Worm (Caenorhabditis elegans) whole organism, early embryonic: Measurements from ENCODE around the gene tbg-1.

Source experiments
- B0310.2 ChIP-seq: sonication (generic microtip); optimal IDR thresholded peaks from 2 replicates; lab custom pipeline; 2016; ENCODE audit warnings: mild to moderate bottlenecking, missing genetic modification characterization, missing compliant biosample characterization
- F13C5.2 ChIP-seq: sonication (generic microtip); optimal IDR thresholded peaks from 2 replicates; lab custom pipeline; 2017; ENCODE audit warnings: mild to moderate bottlenecking, missing genetic modification characterization, inconsistent platforms, missing compliant biosample characterization
- aly-1 ChIP-seq: sonication (generic microtip); optimal IDR thresholded peaks from 2 replicates; lab custom pipeline; 2016; ENCODE audit warnings: missing genetic modification characterization, missing compliant biosample characterization
- ama-1 ChIP-seq: fragments of 150-350 bp; optimal IDR thresholded peaks from 2 replicates; lab custom pipeline; 2014
- ceh-13 ChIP-seq: fragments of 200-800 bp; sonication (Bioruptor generic); optimal IDR thresholded peaks from 2 replicates; lab custom pipeline; 2018; ENCODE audit warnings: mild to moderate bottlenecking, missing genetic modification characterization, missing compliant biosample characterization
- ceh-36 ChIP-seq: sonication (generic microtip); optimal IDR thresholded peaks from 2 replicates; lab custom pipeline; 2016; ENCODE audit warnings: missing genetic modification characterization, inconsistent platforms, missing compliant biosample characterization
- ets-7 ChIP-seq: sonication (generic microtip); optimal IDR thresholded peaks from 2 replicates; lab custom pipeline; 2016; ENCODE audit warnings: missing genotype, missing genetic modification characterization, missing compliant biosample characterization
- flt-1 ChIP-seq: fragments of 200-800 bp; sonication (Bioruptor generic); IDR thresholded peaks from 2 replicates; pipeline ENCODE4 v1.3.6; 2022; ENCODE audit warnings: missing genetic modification characterization, missing compliant biosample characterization
- hmbx-1 ChIP-seq: sonication (generic microtip); optimal IDR thresholded peaks from 2 replicates; lab custom pipeline; 2016; ENCODE audit warnings: mild to moderate bottlenecking, missing genetic modification characterization, missing compliant biosample characterization
- hmg-4 ChIP-seq: fragments of 200-800 bp; sonication (Bioruptor generic); optimal IDR thresholded peaks from 2 replicates; lab custom pipeline; 2018; ENCODE audit warnings: mild to moderate bottlenecking, missing genetic modification characterization, missing compliant biosample characterization
- hnd-1 ChIP-seq: sonication (generic microtip); optimal IDR thresholded peaks from 2 replicates; lab custom pipeline; 2016; ENCODE audit warnings: missing genetic modification characterization, missing compliant biosample characterization
- pes-1 ChIP-seq: fragments of 200-800 bp; sonication (Bioruptor generic); IDR thresholded peaks from 2 replicates; pipeline ENCODE4 v1.3.6; 2022; ENCODE audit warnings: missing genetic modification reagents, missing genetic modification characterization, missing compliant biosample characterization
- scrt-1 ChIP-seq: fragments of 200-800 bp; sonication (Bioruptor generic); IDR thresholded peaks from 2 replicates; pipeline ENCODE4 v1.3.6; 2022; ENCODE audit warnings: missing genetic modification characterization, missing compliant biosample characterization
- sea-1 ChIP-seq: fragments of 200-800 bp; sonication (Bioruptor generic); conservative IDR thresholded peaks from 2 replicates; pipeline ENCODE4 v1.3.6; 2022; ENCODE audit warnings: missing genetic modification characterization, missing compliant biosample characterization
- tbx-11 ChIP-seq: fragments of 200-800 bp; sonication (Bioruptor generic); IDR thresholded peaks from 2 replicates; pipeline ENCODE4 v1.3.6; 2022; ENCODE audit warnings: missing genetic modification characterization, missing compliant biosample characterization
- tbx-37 ChIP-seq: fragments of 200-800 bp; sonication (Bioruptor generic); conservative IDR thresholded peaks from 2 replicates; pipeline ENCODE4 v1.3.6; 2022; ENCODE audit warnings: missing genetic modification reagents, missing genetic modification characterization, missing compliant biosample characterization
- tra-4 ChIP-seq: sonication (generic microtip); optimal IDR thresholded peaks from 2 replicates; lab custom pipeline; 2017; ENCODE audit warnings: missing genetic modification characterization, missing compliant biosample characterization

Gene tbg-1

ce11 chrIII:9646440-9647021 is 17.6 kb upstream of the tbg-1 start:
- no peak for TF ChIP-seq ceh-36 (tag; lab: Kevin White, UChicago)
- no peak for TF ChIP-seq sea-1 (GFP tag; lab: Robert Waterston, UW)
- no peak for TF ChIP-seq tra-4
- TF ChIP-seq tbx-11, result no peak
- TF ChIP-seq pes-1 (GFP tag; lab: Robert Waterston, UW), result no peak
- no peak for TF ChIP-seq ets-7 (tag; lab: Kevin White, UChicago)
- no peak for TF ChIP-seq flt-1 (GFP tag; lab: Robert Waterston, UW)

- TF ChIP-seq flt-1 (GFP tag; lab: Robert Waterston, UW), result no peak
- no peak for TF ChIP-seq sea-1 (GFP tag; lab: Robert Waterston, UW)
- TF ChIP-seq ama-1 (lab: Kevin White, UChicago), result no peak
- no peak for TF ChIP-seq ceh-36 (tag; lab: Kevin White, UChicago)
- TF ChIP-seq hmbx-1, result no peak
- no peak for TF ChIP-seq ceh-13 (GFP tag; lab: Kevin White, UChicago)
- TF ChIP-seq ets-7 (tag; lab: Kevin White, UChicago), result no peak
- TF ChIP-seq pes-1 (GFP tag; lab: Robert Waterston, UW), result no peak
- no peak for TF ChIP-seq aly-1 (tag; lab: Kevin White, UChicago)
- TF ChIP-seq tbx-37 (GFP tag; lab: Robert Waterston, UW), result no peak
- TF ChIP-seq tbx-11, result no peak
- no peak for TF ChIP-seq F13C5.2 (tag; lab: Kevin White, UChicago)
- TF ChIP-seq scrt-1 (GFP tag; lab: Robert Waterston, UW), result no peak
- no peak for TF ChIP-seq hnd-1 (tag; lab: Kevin White, UChicago)
- no peak for TF ChIP-seq B0310.2
- TF ChIP-seq hmg-4, result no peak
- no peak for TF ChIP-seq tra-4
Measured at ce11 chrIII:9645099-9645498, 16.1 kb upstream of the tbg-1 start.

- TF ChIP-seq hmg-4 (peak; percentile 6), ceh-36 (tag; lab: Kevin White, UChicago) (no peak)
Measured at ce11 chrIII:9642110-9642509, 13.2 kb upstream of the tbg-1 start.

- TF ChIP-seq pes-1 (GFP tag; lab: Robert Waterston, UW) (no peak), hnd-1 (tag; lab: Kevin White, UChicago) (no peak), ceh-13 (GFP tag; lab: Kevin White, UChicago) (no peak), ama-1 (lab: Kevin White, UChicago) (no peak), sea-1 (GFP tag; lab: Robert Waterston, UW) (no peak), tbx-37 (GFP tag; lab: Robert Waterston, UW) (no peak), tra-4 (no peak), scrt-1 (GFP tag; lab: Robert Waterston, UW) (no peak), ceh-36 (tag; lab: Kevin White, UChicago) (no peak), ets-7 (tag; lab: Kevin White, UChicago) (no peak), hmbx-1 (no peak), F13C5.2 (tag; lab: Kevin White, UChicago) (no peak), B0310.2 (no peak), aly-1 (tag; lab: Kevin White, UChicago) (no peak)
Measured at ce11 chrIII:9639281-9640050, 10.5 kb upstream of the tbg-1 start.

- TF ChIP-seq tbx-37 (GFP tag; lab: Robert Waterston, UW), result no peak
- no peak for TF ChIP-seq tra-4
- TF ChIP-seq B0310.2, result no peak
- no peak for TF ChIP-seq sea-1 (GFP tag; lab: Robert Waterston, UW)
- TF ChIP-seq flt-1 (GFP tag; lab: Robert Waterston, UW), result no peak
- no peak for TF ChIP-seq hmbx-1
- TF ChIP-seq ama-1 (lab: Kevin White, UChicago), result no peak
- TF ChIP-seq scrt-1 (GFP tag; lab: Robert Waterston, UW), result no peak
- no peak for TF ChIP-seq ceh-36 (tag; lab: Kevin White, UChicago)
- TF ChIP-seq ets-7 (tag; lab: Kevin White, UChicago), result no peak
- TF ChIP-seq hnd-1 (tag; lab: Kevin White, UChicago), result no peak
- no peak for TF ChIP-seq tbx-11
- TF ChIP-seq aly-1 (tag; lab: Kevin White, UChicago), result no peak
- no peak for TF ChIP-seq ceh-13 (GFP tag; lab: Kevin White, UChicago)
- no peak for TF ChIP-seq F13C5.2 (tag; lab: Kevin White, UChicago)
- TF ChIP-seq hmg-4, result no peak
- no peak for TF ChIP-seq pes-1 (GFP tag; lab: Robert Waterston, UW)
Measured at ce11 chrIII:9638159-9638754, 9.3 kb upstream of the tbg-1 start.

ce11 chrIII:9637016-9637415 is 8.1 kb upstream of the tbg-1 start, which contains the start of gene gei-13:
gei-13 (minus strand) TSS chrIII:9637116.
- TF ChIP-seq pes-1 (GFP tag; lab: Robert Waterston, UW) (no peak), ceh-13 (GFP tag; lab: Kevin White, UChicago) (no peak)

- TF ChIP-seq tbx-11, result no peak
- TF ChIP-seq tra-4, result no peak
- peak; percentile 56 for TF ChIP-seq F13C5.2 (tag; lab: Kevin White, UChicago)
- TF ChIP-seq hnd-1 (tag; lab: Kevin White, UChicago), result no peak
- TF ChIP-seq aly-1 (tag; lab: Kevin White, UChicago), result no peak
- TF ChIP-seq scrt-1 (GFP tag; lab: Robert Waterston, UW), result no peak
- no peak for TF ChIP-seq hmbx-1
- no peak for TF ChIP-seq ama-1 (lab: Kevin White, UChicago)
Measured at ce11 chrIII:9631117-9631655, 2.2 kb upstream of the tbg-1 start, which contains the start of gene ubc-7. ubc-7 (minus strand) TSS chrIII:9631167.
